Worm (Caenorhabditis elegans) whole organism, young adult: ENCODE results near the gene T10B5.10.

Experiments used
- T26A5.8 ChIP-seq: sonication (generic microtip); optimal IDR thresholded peaks from 2 replicates; lab custom pipeline; 2016; ENCODE audit warnings: missing genetic modification characterization, missing compliant biosample characterization
- Y95B8A.8 ChIP-seq: fragments of 200-800 bp; sonication (Bioruptor generic); IDR thresholded peaks from 2 replicates; pipeline ENCODE4 v1.3.6; 2022; ENCODE audit warnings: missing genetic modification reagents, missing genetic modification characterization, missing compliant biosample characterization
- ama-1 ChIP-seq, 3 experiments: fragments of 150-350 bp in 1 of 3; sonication (generic microtip) in 2 of 3; optimal IDR thresholded peaks; 2 replicates each; lab custom pipeline; 2014 to 2018; ENCODE audit warnings: missing biosample characterization in 2 of 3, missing genetic modification characterization in 2 of 3, missing genetic modification reagents in 2 of 3
- nhr-90 ChIP-seq: sonication (generic microtip); optimal IDR thresholded peaks from 2 replicates; lab custom pipeline; 2016; ENCODE audit warnings: missing genotype, mild to moderate bottlenecking, missing genetic modification characterization, missing compliant biosample characterization
- rpc-1 ChIP-seq, 2 experiments: fragments of 150-350 bp in 1 of 2; sonication (generic microtip) in 1 of 2; optimal IDR thresholded peaks; 2 replicates each; lab custom pipeline; 2014 to 2018; ENCODE audit warnings: missing biosample characterization in 1 of 2, missing genetic modification characterization in 1 of 2, missing genetic modification reagents in 1 of 2, missing genotype in 1 of 2
- snpc-4 ChIP-seq, 5 experiments: fragments of 150-350 bp in 1 of 5; sonication (generic microtip) in 4 of 5; optimal IDR thresholded peaks; 2 replicates each; lab custom pipeline; 2014 to 2018; ENCODE audit warnings: missing genetic modification characterization in 5 of 5, missing biosample characterization in 3 of 5, antibody characterized with exemption in 2 of 5, mild to moderate bottlenecking in 2 of 5, missing compliant biosample characterization in 2 of 5, missing genotype in 2 of 5, moderate library complexity in 2 of 5, missing genetic modification reagents in 1 of 5
- unc-62 ChIP-seq: fragments of 150-350 bp; optimal IDR thresholded peaks from 2 replicates; lab custom pipeline; 2014; ENCODE audit warnings: missing biosample characterization, missing genetic modification reagents, missing genetic modification characterization
- ztf-22 ChIP-seq: fragments of 200-800 bp; sonication (Bioruptor generic); optimal IDR thresholded peaks from 2 replicates; lab custom pipeline; 2018; ENCODE audit warnings: mild to moderate bottlenecking, missing genetic modification characterization, moderate library complexity, missing compliant biosample characterization

DNA sequence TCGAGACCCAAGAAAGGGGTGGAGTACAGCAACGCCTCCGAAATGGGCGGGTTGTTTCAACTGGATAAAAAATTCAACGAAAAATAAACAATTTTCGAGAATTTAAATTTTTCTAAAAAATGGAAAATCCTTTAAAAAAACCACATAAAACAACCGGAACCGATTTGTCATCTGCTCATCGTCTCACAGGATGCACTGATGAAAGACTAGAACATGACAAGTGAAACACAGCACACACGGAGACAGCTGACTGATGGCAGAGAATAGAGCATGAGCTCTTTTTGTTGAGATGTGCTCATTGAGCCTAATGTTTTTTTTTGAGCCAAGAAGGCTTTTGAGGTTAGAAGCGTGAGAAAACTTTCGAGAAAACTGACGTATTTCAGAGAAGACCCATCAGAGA is 33.9 kb upstream of the T10B5.10 start:
- no peak for TF ChIP-seq rpc-1 (optimal IDR thresholded peaks at IDR 0.05; lab: Kevin White, UChicago)
- no peak for TF ChIP-seq rpc-1 (tag; optimal IDR thresholded peaks at IDR 0.05; lab: Kevin White, UChicago)
- TF ChIP-seq Y95B8A.8: no peak
- no peak for TF ChIP-seq snpc-4 (GFP tag; optimal IDR thresholded peaks at IDR 0.05; lab: Kevin White, UChicago)
- no peak for TF ChIP-seq snpc-4 (tag; optimal IDR thresholded peaks at IDR 0.05; lab: Kevin White, UChicago)
- TF ChIP-seq ama-1 (optimal IDR thresholded peaks at IDR 0.05; lab: Kevin White, UChicago): no peak
- no peak for TF ChIP-seq ama-1 (GFP tag; optimal IDR thresholded peaks at IDR 0.05; lab: Kevin White, UChicago)
- no peak for TF ChIP-seq unc-62
- no peak for TF ChIP-seq T26A5.8 (tag; lab: Kevin White, UChicago)
- TF ChIP-seq ztf-22 (GFP tag; lab: Kevin White, UChicago): no peak
- TF ChIP-seq nhr-90 (tag; lab: Kevin White, UChicago): no peak
